Worm (Caenorhabditis elegans) whole organism, L4/young adult: Measurements from ENCODE around the gene srz-14.

Experiments used
- W03F9.2 ChIP-seq: fragments of 150-350 bp; optimal IDR thresholded peaks from 2 replicates; lab custom pipeline; 2014; ENCODE audit warnings: missing biosample characterization, missing genetic modification characterization
- dao-5 ChIP-seq: sonication (generic microtip); optimal IDR thresholded peaks from 2 replicates; lab custom pipeline; 2016; ENCODE audit warnings: missing genotype, missing genetic modification characterization, moderate library complexity, missing compliant biosample characterization
- him-1 ChIP-seq: sonication (generic microtip); optimal IDR thresholded peaks from 2 replicates; lab custom pipeline; 2016; ENCODE audit warnings: missing genotype, missing genetic modification reagents, missing genetic modification characterization, missing compliant biosample characterization

srz-14 gene

ce11 chrV:16225524-16226116, 42.2 kb downstream of the srz-14 start:
- no peak for TF ChIP-seq him-1 (tag; lab: Kevin White, UChicago)
- no peak for TF ChIP-seq W03F9.2 (tag; lab: Kevin White, UChicago)
- no peak for TF ChIP-seq dao-5

- TF ChIP-seq W03F9.2 (tag; lab: Kevin White, UChicago) (no peak), him-1 (tag; lab: Kevin White, UChicago) (no peak)
Measured at ce11 chrV:16226581-16226980, 43.1 kb downstream of the srz-14 start, which contains the start of gene F11A5.13. Gene F11A5.13, minus strand, starts transcription at chrV:16226681.

ce11 chrV:16229439-16229838, 46.0 kb downstream of the srz-14 start:
- TF ChIP-seq dao-5, result no peak
- TF ChIP-seq him-1 (tag; lab: Kevin White, UChicago), result no peak
- TF ChIP-seq W03F9.2 (tag; lab: Kevin White, UChicago), result no peak

- TF ChIP-seq dao-5 (no peak), him-1 (tag; lab: Kevin White, UChicago) (no peak), W03F9.2 (tag; lab: Kevin White, UChicago) (no peak)
Measured at ce11 chrV:16229896-16230295, 46.4 kb downstream of the srz-14 start, which contains the start of the genes F21H7.2 and F21H7.12. Gene F21H7.2, minus strand, starts transcription at chrV:16229996. Gene F21H7.12, plus strand, starts transcription at chrV:16230165.

ce11 chrV:16232180-16232579, 48.7 kb downstream of the srz-14 start, which contains the start of gene gst-22:
Gene gst-22, minus strand, starts transcription at chrV:16232282.
- TF ChIP-seq W03F9.2 (tag; lab: Kevin White, UChicago) (no peak), him-1 (tag; lab: Kevin White, UChicago) (no peak), dao-5 (no peak)

- TF ChIP-seq W03F9.2 (tag; lab: Kevin White, UChicago) (no peak), him-1 (tag; lab: Kevin White, UChicago) (no peak), dao-5 (no peak)
Measured at ce11 chrV:16233624-16234023, 50.2 kb downstream of the srz-14 start, which contains the start of gene clec-233. Gene clec-233, plus strand, starts transcription at chrV:16233924.
